Worm (Caenorhabditis elegans) whole organism, mixed stage, embryonic: ENCODE data around the gene ttr-53.

Experiments used
- M03D4.4 ChIP-seq: sonication (generic microtip); optimal IDR thresholded peaks from 2 replicates; lab custom pipeline; 2017; ENCODE audit warnings: mild to moderate bottlenecking, missing genetic modification characterization, missing compliant biosample characterization
- bed-3 ChIP-seq: fragments of 200-800 bp; sonication (Bioruptor generic); optimal IDR thresholded peaks from 3 replicates; lab custom pipeline; 2018; ENCODE audit warnings: mild to moderate bottlenecking, missing genetic modification characterization, moderate library complexity, missing compliant biosample characterization
- blmp-1 ChIP-seq: fragments of 150-350 bp; optimal IDR thresholded peaks from 2 replicates; lab custom pipeline; 2014; ENCODE audit warnings: missing biosample characterization, missing genetic modification characterization
- ceh-39 ChIP-seq: fragments of 150-350 bp; optimal IDR thresholded peaks from 2 replicates; lab custom pipeline; 2014; ENCODE audit warnings: missing biosample characterization, missing genetic modification characterization
- ceh-43 ChIP-seq: fragments of 200-800 bp; sonication (Bioruptor generic); optimal IDR thresholded peaks from 2 replicates; lab custom pipeline; 2018; ENCODE audit warnings: mild to moderate bottlenecking, missing genetic modification characterization, moderate library complexity, missing compliant biosample characterization
- ces-1 ChIP-seq: fragments of 150-350 bp; optimal IDR thresholded peaks from 2 replicates; lab custom pipeline; 2014; ENCODE audit warnings: missing biosample characterization, missing genetic modification reagents, missing genetic modification characterization
- drap-1 ChIP-seq: fragments of 200-800 bp; sonication (Bioruptor generic); optimal IDR thresholded peaks from 3 replicates; lab custom pipeline; 2018; ENCODE audit warnings: mild to moderate bottlenecking, missing genetic modification characterization, missing compliant biosample characterization
- elt-1 ChIP-seq: sonication (generic microtip); optimal IDR thresholded peaks from 2 replicates; lab custom pipeline; 2017; ENCODE audit warnings: missing genetic modification characterization, mild to moderate bottlenecking, missing compliant biosample characterization, antibody characterized with exemption, moderate library complexity, borderline replicate concordance; ENCODE audit not compliant: insufficient read depth
- elt-3 ChIP-seq: fragments of 150-350 bp; optimal IDR thresholded peaks from 2 replicates; lab custom pipeline; 2014; ENCODE audit warnings: missing biosample characterization, missing genetic modification characterization
- flh-1 ChIP-seq: fragments of 200-800 bp; sonication (Bioruptor generic); optimal IDR thresholded peaks from 2 replicates; lab custom pipeline; 2018; ENCODE audit warnings: mild to moderate bottlenecking, missing genetic modification characterization, moderate library complexity, missing compliant biosample characterization
- hlh-1 ChIP-seq: fragments of 150-350 bp; optimal IDR thresholded peaks from 2 replicates; lab custom pipeline; 2014; ENCODE audit warnings: missing biosample characterization, missing genetic modification reagents, missing genetic modification characterization
- lin-13 ChIP-seq: fragments of 150-350 bp; optimal IDR thresholded peaks from 2 replicates; lab custom pipeline; 2014; ENCODE audit warnings: missing biosample characterization, missing genetic modification characterization
- lin-32 ChIP-seq: fragments of 200-800 bp; sonication (Bioruptor generic); optimal IDR thresholded peaks from 2 replicates; lab custom pipeline; 2018; ENCODE audit warnings: mild to moderate bottlenecking, missing genetic modification characterization, missing compliant biosample characterization
- lsy-2 ChIP-seq: fragments of 150-350 bp; optimal IDR thresholded peaks from 2 replicates; lab custom pipeline; 2014; ENCODE audit warnings: missing biosample characterization, missing genetic modification characterization
- mab-5 ChIP-seq: fragments of 150-350 bp; optimal IDR thresholded peaks from 2 replicates; lab custom pipeline; 2014; ENCODE audit warnings: missing biosample characterization, missing genetic modification characterization
- mep-1 ChIP-seq: fragments of 150-350 bp; optimal IDR thresholded peaks from 2 replicates; lab custom pipeline; 2017; ENCODE audit warnings: missing biosample characterization, missing genetic modification reagents, missing genetic modification characterization, inconsistent platforms
- nhr-12 ChIP-seq: fragments of 150-350 bp; optimal IDR thresholded peaks from 2 replicates; lab custom pipeline; 2014; ENCODE audit warnings: missing biosample characterization, missing genetic modification characterization
- nhr-237 ChIP-seq: fragments of 150-350 bp; optimal IDR thresholded peaks from 2 replicates; lab custom pipeline; 2014; ENCODE audit warnings: missing biosample characterization, missing genetic modification characterization
- nhr-76 ChIP-seq: sonication (generic microtip); optimal IDR thresholded peaks from 2 replicates; lab custom pipeline; 2017; ENCODE audit warnings: missing biosample characterization, missing genetic modification characterization
- pha-4 ChIP-seq: fragments of 150-350 bp; optimal IDR thresholded peaks from 2 replicates; lab custom pipeline; 2018; ENCODE audit warnings: missing biosample characterization, missing genetic modification reagents, missing genetic modification characterization
- sem-2 ChIP-seq: fragments of 200-800 bp; sonication (Bioruptor generic); optimal IDR thresholded peaks from 2 replicates; lab custom pipeline; 2018; ENCODE audit warnings: mild to moderate bottlenecking, missing genetic modification characterization, missing compliant biosample characterization
- snpc-4 ChIP-seq: fragments of 150-350 bp; optimal IDR thresholded peaks from 2 replicates; lab custom pipeline; 2014; ENCODE audit warnings: missing biosample characterization, missing genetic modification characterization
- sptf-1 ChIP-seq: sonication (generic microtip); optimal IDR thresholded peaks from 2 replicates; lab custom pipeline; 2017; ENCODE audit warnings: mild to moderate bottlenecking, missing genetic modification characterization, moderate library complexity, missing compliant biosample characterization
- unc-120 ChIP-seq: sonication (generic microtip); optimal IDR thresholded peaks from 2 replicates; lab custom pipeline; 2017; ENCODE audit warnings: missing genetic modification characterization, missing compliant biosample characterization; ENCODE audit not compliant: poor library complexity, severe bottlenecking
- unc-39 ChIP-seq: fragments of 150-350 bp; optimal IDR thresholded peaks from 2 replicates; lab custom pipeline; 2014; ENCODE audit warnings: missing biosample characterization, missing genetic modification characterization
- unc-62 ChIP-seq: fragments of 150-350 bp; optimal IDR thresholded peaks from 2 replicates; lab custom pipeline; 2014; ENCODE audit warnings: missing biosample characterization, missing genetic modification reagents, missing genetic modification characterization
- zip-8 ChIP-seq: fragments of 150-350 bp; optimal IDR thresholded peaks from 2 replicates; lab custom pipeline; 2014; ENCODE audit warnings: missing biosample characterization, missing genetic modification characterization
- ztf-11 ChIP-seq: fragments of 150-350 bp; optimal IDR thresholded peaks from 2 replicates; lab custom pipeline; 2014; ENCODE audit warnings: missing biosample characterization, missing genetic modification characterization

ttr-53 gene

ce11 chrIV:10122205-10122604, 35.6 kb upstream of the ttr-53 start, which contains the start of gene irld-21:
Gene irld-21, minus strand, starts transcription at chrIV:10122305.
- no peak for TF ChIP-seq nhr-76 (tag; lab: Kevin White, UChicago)
- no peak for TF ChIP-seq elt-1 (tag; lab: Kevin White, UChicago)
- no peak for TF ChIP-seq unc-39 (tag; lab: Kevin White, UChicago)

ce11 chrIV:10126544-10126943, 31.3 kb upstream of the ttr-53 start, which contains the start of gene ctf-18:
Gene ctf-18, minus strand, starts transcription at chrIV:10126644.
- TF ChIP-seq blmp-1 (tag; lab: Kevin White, UChicago) (no peak), ces-1 (GFP tag; lab: Kevin White, UChicago) (no peak), sem-2 (no peak), lin-32 (GFP tag; lab: Kevin White, UChicago) (no peak), unc-62 (GFP tag; lab: Kevin White, UChicago) (no peak)

DNA sequence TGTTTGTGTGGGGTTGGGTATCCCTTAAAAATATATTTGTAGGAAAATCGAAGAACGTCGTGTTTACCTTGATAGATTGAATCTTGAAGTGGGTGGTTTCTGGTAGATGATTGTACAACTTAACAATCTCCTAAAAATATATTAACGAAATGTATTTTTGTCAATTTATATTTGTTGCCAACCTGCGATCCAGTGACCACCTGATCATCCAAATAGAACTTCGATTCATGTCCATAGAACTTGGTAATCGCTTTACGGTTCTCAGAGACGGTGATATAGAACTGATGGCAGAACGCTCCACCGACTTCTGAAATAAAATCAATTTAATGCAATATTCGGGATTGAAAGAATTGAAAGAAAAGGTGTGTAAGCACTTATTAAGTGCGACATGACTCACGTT, 29.4 kb upstream of the ttr-53 start:
- no peak for TF ChIP-seq ceh-43 (GFP tag; lab: Kevin White, UChicago)
- no peak for TF ChIP-seq flh-1 (GFP tag; lab: Kevin White, UChicago)

ce11 chrIV:10128906-10129386, 28.9 kb upstream of the ttr-53 start, which contains the start of the genes gtbp-1 and K08F4.3:
Gene gtbp-1, minus strand, starts transcription at chrIV:10128956.
Gene K08F4.3, plus strand, starts transcription at chrIV:10129257.
- no peak for TF ChIP-seq nhr-76 (tag; lab: Kevin White, UChicago)
- TF ChIP-seq ceh-39 = peak; percentile 52
- peak; percentile 74 for TF ChIP-seq mep-1
- TF ChIP-seq unc-120 (tag; lab: Kevin White, UChicago) = peak; percentile 74
- TF ChIP-seq lsy-2 (tag; lab: Kevin White, UChicago) = peak; percentile 73
- peak; percentile 23 for TF ChIP-seq M03D4.4 (tag; lab: Kevin White, UChicago)
- peak; percentile 6 for TF ChIP-seq hlh-1 (tag; lab: Kevin White, UChicago)
- peak; percentile 57 for TF ChIP-seq lin-13 (tag; lab: Kevin White, UChicago)
- TF ChIP-seq nhr-237 (tag; lab: Kevin White, UChicago) = peak; percentile 39
- TF ChIP-seq pha-4 = peak; percentile 47
- no peak for TF ChIP-seq drap-1 (GFP tag; lab: Kevin White, UChicago)

- TF ChIP-seq flh-1 (GFP tag; lab: Kevin White, UChicago) (no peak), elt-3 (tag; lab: Kevin White, UChicago) (no peak), elt-1 (tag; lab: Kevin White, UChicago) (no peak), unc-120 (tag; lab: Kevin White, UChicago) (no peak), sem-2 (no peak), blmp-1 (tag; lab: Kevin White, UChicago) (no peak), zip-8 (tag; lab: Kevin White, UChicago) (no peak), sptf-1 (no peak), ztf-11 (no peak)
- TF ChIP-seq, all 35 proteins: peak for 0
These were observed 27.9 kb upstream of the ttr-53 start, which contains the start of gene glt-3 for ce11 chrIV:10129957-10130356. Gene glt-3, plus strand, starts transcription at chrIV:10130257.

DNA sequence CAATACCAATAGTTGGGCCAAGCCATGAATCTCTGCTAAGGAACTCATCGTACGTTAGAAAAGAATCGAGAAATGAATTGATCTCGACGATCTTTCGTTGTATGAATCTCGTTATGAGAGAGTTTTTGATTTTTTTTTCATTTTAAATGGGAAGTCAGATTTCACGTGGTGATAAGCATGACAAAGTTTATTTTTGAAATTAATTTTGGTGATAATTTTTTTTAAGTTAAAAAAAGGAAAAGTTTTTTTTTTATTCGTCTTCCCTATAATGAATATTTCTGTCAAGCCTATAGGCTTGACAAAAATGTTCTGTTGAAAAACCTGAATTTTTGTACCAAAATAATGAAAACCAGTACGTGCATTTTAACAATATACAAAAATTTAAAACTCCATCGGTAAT, 22.0 kb upstream of the ttr-53 start, which contains the start of gene K08F4.5:
Gene K08F4.5, minus strand, starts transcription at position 101 of the 400 bp plus-strand sequence.
- TF ChIP-seq elt-1 (tag; lab: Kevin White, UChicago) (no peak), lsy-2 (tag; lab: Kevin White, UChicago) (no peak), flh-1 (GFP tag; lab: Kevin White, UChicago) (no peak), ceh-43 (GFP tag; lab: Kevin White, UChicago) (no peak), nhr-237 (tag; lab: Kevin White, UChicago) (no peak), elt-3 (tag; lab: Kevin White, UChicago) (no peak), snpc-4 (tag; lab: Kevin White, UChicago) (no peak), mab-5 (tag; lab: Kevin White, UChicago) (no peak), ztf-11 (no peak), sptf-1 (no peak), bed-3 (GFP tag; lab: Kevin White, UChicago) (no peak), zip-8 (tag; lab: Kevin White, UChicago) (no peak), nhr-12 (tag; lab: Kevin White, UChicago) (no peak)
